Fruit fly (Drosophila melanogaster): Measurements from ENCODE around the gene KLHL18.

The KLHL18 gene

DNA sequence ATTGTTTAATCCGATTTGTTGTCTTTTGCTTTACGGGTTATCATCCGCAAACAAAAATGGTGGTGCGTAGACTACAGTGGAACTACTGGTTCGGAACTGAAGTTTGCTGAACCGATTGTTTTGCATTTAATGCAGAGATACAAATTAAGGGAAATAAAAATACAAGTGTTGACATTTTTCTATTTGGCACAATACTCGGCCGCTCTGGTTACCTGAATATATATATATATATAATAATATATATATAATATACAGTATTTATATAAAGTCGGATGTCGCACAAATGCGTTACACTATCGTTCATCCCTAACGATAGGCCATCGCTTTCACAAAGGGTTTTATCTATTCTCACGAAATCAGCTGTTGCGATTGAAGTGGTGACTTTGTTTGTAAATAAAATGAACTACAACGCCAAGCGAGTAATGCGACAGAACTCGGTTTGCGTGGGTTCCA is 6.6 kb upstream of the KLHL18 start, which contains the start of the genes DCAF12 and Spt3 (continued):
- TF ChIP-seq gsb (GFP tag; IDR thresholded peaks at IDR 0.05) (no peak), E2f2 (GFP tag; IDR thresholded peaks at IDR 0.05) (no peak), gce (GFP tag; IDR thresholded peaks at IDR 0.05) (no peak), oc (tag; optimal IDR thresholded peaks at IDR 0.05) (no peak), kni (GFP tag; optimal IDR thresholded peaks at IDR 0.05) (no peak), CG7839 (tag; optimal IDR thresholded peaks at IDR 0.05) (no peak), CG2889 (GFP tag; IDR thresholded peaks at IDR 0.05) (no peak), Max (GFP tag; optimal IDR thresholded peaks at IDR 0.05) (no peak), Sox100B (GFP tag; optimal IDR thresholded peaks at IDR 0.05) (no peak), slbo (GFP tag; IDR thresholded peaks at IDR 0.05) (peak; percentile 77), CG10321 (GFP tag; IDR thresholded peaks at IDR 0.05) (no peak), Nf-YA (GFP tag; IDR thresholded peaks at IDR 0.05) (no peak), CG5180 (GFP tag; optimal IDR thresholded peaks at IDR 0.05) (no peak), ems (GFP tag; optimal IDR thresholded peaks at IDR 0.05) (peak; percentile 78), odd (GFP tag; optimal IDR thresholded peaks at IDR 0.05) (no peak), dpn (GFP tag; optimal IDR thresholded peaks at IDR 0.05) (peak in 1 of 2 experiments; percentile 45), CG16779 (GFP tag; IDR thresholded peaks at IDR 0.05) (no peak), TFAM (GFP tag; optimal IDR thresholded peaks at IDR 0.05) (no peak), Doc3 (GFP tag; IDR thresholded peaks at IDR 0.05; ENCODE audit: partially characterized antibody) (peak; percentile 97), fu2 (GFP tag; optimal IDR thresholded peaks at IDR 0.05) (no peak), slp2 (GFP tag; optimal IDR thresholded peaks at IDR 0.05) (peak; percentile 15), Dll (GFP tag; IDR thresholded peaks at IDR 0.05; ENCODE audit: partially characterized antibody) (peak; percentile 98), CG13775 (GFP tag; optimal IDR thresholded peaks at IDR 0.05) (peak; percentile 66), exex (tag; optimal IDR thresholded peaks at IDR 0.05) (no peak), CG6683 (GFP tag; optimal IDR thresholded peaks at IDR 0.05) (no peak), dan (GFP tag; IDR thresholded peaks at IDR 0.05) (no peak), CG10959 (GFP tag; IDR thresholded peaks at IDR 0.05) (no peak), CG4707 (GFP tag; optimal IDR thresholded peaks at IDR 0.05) (no peak), zfh1 (GFP tag; IDR thresholded peaks at IDR 0.05) (peak; percentile 62; the same call in 1 of the 3 replicates), CG10543 (GFP tag; optimal IDR thresholded peaks at IDR 0.05) (peak; percentile 67), Ets97D (GFP tag; optimal IDR thresholded peaks at IDR 0.05) (no peak), CG9932 (GFP tag; IDR thresholded peaks at IDR 0.05) (peak; percentile 85), CG15601 (tag; optimal IDR thresholded peaks at IDR 0.05) (peak; percentile 64), CG12299 (tag; optimal IDR thresholded peaks at IDR 0.05) (peak; percentile 1), tin (GFP tag; optimal IDR thresholded peaks at IDR 0.05) (peak; percentile 12), Dad (GFP tag; optimal IDR thresholded peaks at IDR 0.05) (no peak), Ravus (GFP tag; IDR thresholded peaks at IDR 0.05) (no peak), CG42726 (GFP tag; IDR thresholded peaks at IDR 0.05; ENCODE audit: partially characterized antibody) (peak; percentile 63), emc (GFP tag; optimal IDR thresholded peaks at IDR 0.05) (no peak), D19A (tag; optimal IDR thresholded peaks at IDR 0.05) (peak; percentile 55), mld (GFP tag; IDR thresholded peaks at IDR 0.05; ENCODE audit: partially characterized antibody) (peak; percentile 72; the same call in 1 of the 3 replicates), CG10147 (GFP tag; optimal IDR thresholded peaks at IDR 0.05) (peak; percentile 64), pnt (GFP tag; optimal IDR thresholded peaks at IDR 0.05) (no peak), CG43689 (GFP tag; IDR thresholded peaks at IDR 0.05) (no peak), nmo (GFP tag; optimal IDR thresholded peaks at IDR 0.05) (peak; percentile 81), CG8388 (GFP tag; optimal IDR thresholded peaks at IDR 0.05) (peak; percentile 38), CG6791 (GFP tag; IDR thresholded peaks at IDR 0.05; ENCODE audit: partially characterized antibody) (peak; percentile 81), CG11085 (GFP tag; IDR thresholded peaks at IDR 0.05) (no peak), btn (GFP tag; optimal IDR thresholded peaks at IDR 0.05) (no peak), CG14050 (GFP tag; IDR thresholded peaks at IDR 0.05) (no peak), ap (GFP tag; IDR thresholded peaks at IDR 0.05) (no peak)
